Fruit fly (Drosophila melanogaster) whole organism, pupa: ENCODE data around the gene Lkb1.
A peak's percentile ranks its signal among the peaks of the same experiment; 100 is the strongest.

Experiments
- CG10348 ChIP-seq: fragments of 200-800 bp; sonication (Bioruptor generic); IDR thresholded peaks from 2 replicates; pipeline ENCODE4 v1.3.6; 2022; ENCODE audit warnings: missing biosample characterization, missing genetic modification characterization
- CG12605 ChIP-seq: fragments of 200-800 bp; sonication (Bioruptor generic); IDR thresholded peaks from 2 replicates; pipeline ENCODE4 v1.3.6; 2022; ENCODE audit warnings: missing biosample characterization, missing genetic modification characterization
- CG13204 ChIP-seq: fragments of 200-800 bp; sonication (Bioruptor generic); optimal IDR thresholded peaks from 2 replicates; lab custom pipeline; 2018; ENCODE audit warnings: missing biosample characterization, mild to moderate bottlenecking, missing genetic modification characterization, moderate library complexity
- CG14655 ChIP-seq: fragments of 200-800 bp; sonication (Bioruptor generic); optimal IDR thresholded peaks from 3 replicates; lab custom pipeline; 2017; ENCODE audit warnings: mild to moderate bottlenecking, missing biosample characterization, missing genetic modification reagents, missing genetic modification characterization
- CG17806 ChIP-seq: fragments of 200-800 bp; sonication (Bioruptor generic); optimal IDR thresholded peaks from 2 replicates; lab custom pipeline; 2018; ENCODE audit warnings: missing biosample characterization, mild to moderate bottlenecking, missing genetic modification characterization, moderate library complexity
- CG32121 ChIP-seq: fragments of 200-800 bp; sonication (Bioruptor generic); IDR thresholded peaks from 2 replicates; pipeline ENCODE4 v1.3.6; 2022; ENCODE audit warnings: missing biosample characterization, missing genetic modification characterization
- CG34367 ChIP-seq: fragments of 200-800 bp; sonication (Bioruptor generic); optimal IDR thresholded peaks from 2 replicates; lab custom pipeline; 2018; ENCODE audit warnings: missing biosample characterization, mild to moderate bottlenecking, missing genetic modification characterization
- CG4496 ChIP-seq: fragments of 200-800 bp; sonication (Bioruptor generic); IDR thresholded peaks from 3 replicates; pipeline ENCODE4 v1.3.6; 2022; ENCODE audit warnings: missing biosample characterization, missing genetic modification characterization
- CG8159 ChIP-seq: fragments of 200-800 bp; sonication (Bioruptor generic); optimal IDR thresholded peaks from 3 replicates; lab custom pipeline; 2018; ENCODE audit warnings: missing biosample characterization, mild to moderate bottlenecking, missing genetic modification characterization, moderate library complexity
- CG8301 ChIP-seq: fragments of 200-800 bp; sonication (Bioruptor generic); optimal IDR thresholded peaks from 2 replicates; lab custom pipeline; 2018; ENCODE audit warnings: missing biosample characterization, mild to moderate bottlenecking, missing genetic modification characterization
- CG9948 ChIP-seq: fragments of 200-800 bp; sonication (Bioruptor generic); optimal IDR thresholded peaks from 2 replicates; lab custom pipeline; 2018; ENCODE audit warnings: missing biosample characterization, mild to moderate bottlenecking, missing genetic modification characterization, moderate library complexity
- D1 ChIP-seq: fragments of 200-800 bp; sonication (Bioruptor generic); optimal IDR thresholded peaks from 2 replicates; lab custom pipeline; 2018; ENCODE audit warnings: missing biosample characterization, mild to moderate bottlenecking, missing genetic modification characterization, moderate library complexity
- EcR ChIP-seq: fragments of 200-800 bp; sonication (Bioruptor generic); optimal IDR thresholded peaks from 3 replicates; lab custom pipeline; 2019; ENCODE audit warnings: missing biosample characterization, missing genetic modification characterization, mild to moderate bottlenecking, moderate library complexity, missing genetic modification reagents
- Ets98B ChIP-seq: fragments of 200-800 bp; sonication (Bioruptor generic); IDR thresholded peaks from 2 replicates; pipeline ENCODE4 v1.3.6; 2022; ENCODE audit warnings: missing biosample characterization, missing genetic modification characterization
- Pif1A ChIP-seq: fragments of 200-800 bp; sonication (Bioruptor generic); optimal IDR thresholded peaks from 3 replicates; lab custom pipeline; 2016; ENCODE audit warnings: missing biosample characterization, missing genetic modification characterization
- Pif1B ChIP-seq: fragments of 200-800 bp; sonication (Bioruptor generic); optimal IDR thresholded peaks from 3 replicates; lab custom pipeline; 2016; ENCODE audit warnings: missing biosample characterization, missing genetic modification characterization
- Snoo ChIP-seq: fragments of 200-800 bp; sonication (Bioruptor generic); optimal IDR thresholded peaks from 3 replicates; lab custom pipeline; 2017; ENCODE audit warnings: missing biosample characterization, mild to moderate bottlenecking, missing genetic modification characterization, inconsistent platforms
- fd96Ca ChIP-seq: fragments of 200-800 bp; sonication (Bioruptor generic); IDR thresholded peaks from 3 replicates; pipeline ENCODE4 v1.3.6; 2022; ENCODE audit warnings: missing biosample characterization, missing genetic modification characterization
- gl ChIP-seq: fragments of 200-800 bp; sonication (Bioruptor generic); optimal IDR thresholded peaks from 2 replicates; lab custom pipeline; 2018; ENCODE audit warnings: missing biosample characterization, mild to moderate bottlenecking, missing genetic modification characterization
- rn ChIP-seq: fragments of 200-800 bp; sonication (Bioruptor generic); IDR thresholded peaks from 2 replicates; pipeline ENCODE4 v1.3.6; 2022; ENCODE audit warnings: missing biosample characterization, missing genetic modification characterization

The Lkb1 gene

dm6 chr3R:13682994-13683623 lies 6.8 kb downstream of the Lkb1 start:
- TF ChIP-seq Snoo (tag; lab: Kevin White, UChicago), result no peak
- no peak for TF ChIP-seq CG34367 (tag; lab: Kevin White, UChicago)
- no peak for TF ChIP-seq EcR

- TF ChIP-seq CG17806 (tag; lab: Kevin White, UChicago) (no peak), CG12605 (GFP tag; lab: Robert Waterston, UW) (no peak), EcR (peak; percentile 34), CG4496 (GFP tag; lab: Robert Waterston, UW) (no peak), Ets98B (no peak), CG32121 (GFP tag; lab: Robert Waterston, UW) (no peak), CG8159 (tag; lab: Kevin White, UChicago) (peak; percentile 13), CG13204 (GFP tag; lab: Kevin White, UChicago) (no peak), CG14655 (GFP tag; lab: Kevin White, UChicago) (no peak), CG8301 (tag; lab: Kevin White, UChicago) (no peak), D1 (tag; lab: Kevin White, UChicago) (no peak), gl (tag; lab: Kevin White, UChicago) (peak; percentile 19), Pif1B (no peak)
These were observed 7.5 kb downstream of the Lkb1 start, which contains the start of gene flfl for dm6 chr3R:13683624-13684568. Gene flfl (plus strand): TSS chr3R:13683921.

- TF ChIP-seq Pif1B (peak; percentile 21), CG4496 (GFP tag; lab: Robert Waterston, UW) (no peak), CG8159 (tag; lab: Kevin White, UChicago) (peak; percentile 2)
These were observed 8.4 kb downstream of the Lkb1 start for dm6 chr3R:13684569-13685402.

- no peak for TF ChIP-seq CG12605 (GFP tag; lab: Robert Waterston, UW)
- no peak for TF ChIP-seq gl (tag; lab: Kevin White, UChicago)
- TF ChIP-seq Pif1A (GFP tag; lab: Kevin White, UChicago), result no peak
- no peak for TF ChIP-seq CG8159 (tag; lab: Kevin White, UChicago)
- TF ChIP-seq fd96Ca (GFP tag; lab: Robert Waterston, UW), result no peak
- no peak for TF ChIP-seq CG13204 (GFP tag; lab: Kevin White, UChicago)
- no peak for TF ChIP-seq Ets98B
- no peak for TF ChIP-seq EcR
- no peak for TF ChIP-seq CG32121 (GFP tag; lab: Robert Waterston, UW)
- no peak for TF ChIP-seq D1 (tag; lab: Kevin White, UChicago)
- no peak for TF ChIP-seq CG14655 (GFP tag; lab: Kevin White, UChicago)
These were observed 9.6 kb downstream of the Lkb1 start for dm6 chr3R:13685969-13686368.

dm6 chr3R:13686371-13687211 lies 10.2 kb downstream of the Lkb1 start, which contains the start of gene omd:
Gene omd (minus strand): TSS chr3R:13687210.
- TF ChIP-seq Ets98B (peak; percentile 54; the same call in 1 of the 2 replicates), CG8159 (tag; lab: Kevin White, UChicago) (no peak), CG14655 (GFP tag; lab: Kevin White, UChicago) (no peak), gl (tag; lab: Kevin White, UChicago) (no peak), CG4496 (GFP tag; lab: Robert Waterston, UW) (peak; percentile 59; the same call in 1 of the 3 replicates), fd96Ca (GFP tag; lab: Robert Waterston, UW) (peak; percentile 67; the same call in 1 of the 3 replicates), CG34367 (tag; lab: Kevin White, UChicago) (peak; percentile 12), rn (GFP tag; lab: Robert Waterston, UW) (no peak), CG9948 (no peak), CG17806 (tag; lab: Kevin White, UChicago) (no peak), CG12605 (GFP tag; lab: Robert Waterston, UW) (no peak), CG10348 (GFP tag; lab: Robert Waterston, UW) (no peak), Pif1A (GFP tag; lab: Kevin White, UChicago) (peak; percentile 17), CG32121 (GFP tag; lab: Robert Waterston, UW) (peak; percentile 23; the same call in 1 of the 2 replicates), D1 (tag; lab: Kevin White, UChicago) (no peak), EcR (no peak), Snoo (tag; lab: Kevin White, UChicago) (no peak)
